Worm (Caenorhabditis elegans) whole organism, early embryonic: ENCODE data around the gene clc-10.

Source experiments
- B0310.2 ChIP-seq: sonication (generic microtip); optimal IDR thresholded peaks from 2 replicates; lab custom pipeline; 2016; ENCODE audit warnings: mild to moderate bottlenecking, missing genetic modification characterization, missing compliant biosample characterization
- F13C5.2 ChIP-seq: sonication (generic microtip); optimal IDR thresholded peaks from 2 replicates; lab custom pipeline; 2017; ENCODE audit warnings: mild to moderate bottlenecking, missing genetic modification characterization, inconsistent platforms, missing compliant biosample characterization
- aly-1 ChIP-seq: sonication (generic microtip); optimal IDR thresholded peaks from 2 replicates; lab custom pipeline; 2016; ENCODE audit warnings: missing genetic modification characterization, missing compliant biosample characterization
- ama-1 ChIP-seq: fragments of 150-350 bp; optimal IDR thresholded peaks from 2 replicates; lab custom pipeline; 2014
- ceh-13 ChIP-seq: fragments of 200-800 bp; sonication (Bioruptor generic); optimal IDR thresholded peaks from 2 replicates; lab custom pipeline; 2018; ENCODE audit warnings: mild to moderate bottlenecking, missing genetic modification characterization, missing compliant biosample characterization
- ceh-36 ChIP-seq: sonication (generic microtip); optimal IDR thresholded peaks from 2 replicates; lab custom pipeline; 2016; ENCODE audit warnings: missing genetic modification characterization, inconsistent platforms, missing compliant biosample characterization
- ets-7 ChIP-seq: sonication (generic microtip); optimal IDR thresholded peaks from 2 replicates; lab custom pipeline; 2016; ENCODE audit warnings: missing genotype, missing genetic modification characterization, missing compliant biosample characterization
- flt-1 ChIP-seq: fragments of 200-800 bp; sonication (Bioruptor generic); IDR thresholded peaks from 2 replicates; pipeline ENCODE4 v1.3.6; 2022; ENCODE audit warnings: missing genetic modification characterization, missing compliant biosample characterization
- hmbx-1 ChIP-seq: sonication (generic microtip); optimal IDR thresholded peaks from 2 replicates; lab custom pipeline; 2016; ENCODE audit warnings: mild to moderate bottlenecking, missing genetic modification characterization, missing compliant biosample characterization
- hmg-4 ChIP-seq: fragments of 200-800 bp; sonication (Bioruptor generic); optimal IDR thresholded peaks from 2 replicates; lab custom pipeline; 2018; ENCODE audit warnings: mild to moderate bottlenecking, missing genetic modification characterization, missing compliant biosample characterization
- hnd-1 ChIP-seq: sonication (generic microtip); optimal IDR thresholded peaks from 2 replicates; lab custom pipeline; 2016; ENCODE audit warnings: missing genetic modification characterization, missing compliant biosample characterization
- pes-1 ChIP-seq: fragments of 200-800 bp; sonication (Bioruptor generic); IDR thresholded peaks from 2 replicates; pipeline ENCODE4 v1.3.6; 2022; ENCODE audit warnings: missing genetic modification reagents, missing genetic modification characterization, missing compliant biosample characterization
- scrt-1 ChIP-seq: fragments of 200-800 bp; sonication (Bioruptor generic); IDR thresholded peaks from 2 replicates; pipeline ENCODE4 v1.3.6; 2022; ENCODE audit warnings: missing genetic modification characterization, missing compliant biosample characterization
- sea-1 ChIP-seq: fragments of 200-800 bp; sonication (Bioruptor generic); conservative IDR thresholded peaks from 2 replicates; pipeline ENCODE4 v1.3.6; 2022; ENCODE audit warnings: missing genetic modification characterization, missing compliant biosample characterization
- tbx-11 ChIP-seq: fragments of 200-800 bp; sonication (Bioruptor generic); IDR thresholded peaks from 2 replicates; pipeline ENCODE4 v1.3.6; 2022; ENCODE audit warnings: missing genetic modification characterization, missing compliant biosample characterization
- tbx-37 ChIP-seq: fragments of 200-800 bp; sonication (Bioruptor generic); conservative IDR thresholded peaks from 2 replicates; pipeline ENCODE4 v1.3.6; 2022; ENCODE audit warnings: missing genetic modification reagents, missing genetic modification characterization, missing compliant biosample characterization
- tra-4 ChIP-seq: sonication (generic microtip); optimal IDR thresholded peaks from 2 replicates; lab custom pipeline; 2017; ENCODE audit warnings: missing genetic modification characterization, missing compliant biosample characterization

The clc-10 gene

ce11 chrIII:6055706-6056105, 1.2 kb upstream of the clc-10 start, which contains the start of gene F40H6.5:
F40H6.5 (minus strand) TSS chrIII:6055806.
- TF ChIP-seq F13C5.2 (tag; lab: Kevin White, UChicago) (no peak), aly-1 (tag; lab: Kevin White, UChicago) (no peak), tbx-11 (GFP tag; lab: Robert Waterston, UW) (no peak), pes-1 (GFP tag; lab: Robert Waterston, UW) (no peak), hmbx-1 (no peak), tbx-37 (GFP tag; lab: Robert Waterston, UW) (no peak)

DNA sequence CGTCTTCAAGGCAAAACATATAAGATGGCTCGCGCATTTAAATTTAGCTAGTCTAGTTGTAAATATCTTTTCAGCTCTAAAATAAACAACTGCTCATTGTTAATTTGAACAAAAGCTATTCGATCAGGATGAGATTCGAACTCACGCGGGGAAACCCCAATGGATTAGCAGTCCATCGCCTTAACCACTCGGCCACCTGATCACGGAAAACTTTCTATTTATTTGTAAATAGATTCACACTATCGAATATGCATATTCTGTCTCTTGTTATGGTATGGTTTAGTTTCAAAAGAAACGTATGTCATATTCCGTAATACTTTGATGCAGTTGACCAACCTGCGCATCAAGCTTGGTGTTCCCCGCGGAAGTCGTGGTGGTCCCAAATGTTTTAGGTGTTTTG, 691 bp upstream of the clc-10 start:
- TF ChIP-seq ceh-36 (no peak), scrt-1 (no peak), hnd-1 (no peak), F13C5.2 (tag; lab: Kevin White, UChicago) (no peak), ets-7 (no peak), tra-4 (tag; lab: Kevin White, UChicago) (no peak), flt-1 (GFP tag; lab: Robert Waterston, UW) (no peak), hmg-4 (GFP tag; lab: Kevin White, UChicago) (no peak), tbx-37 (GFP tag; lab: Robert Waterston, UW) (no peak), pes-1 (GFP tag; lab: Robert Waterston, UW) (no peak), ceh-13 (GFP tag; lab: Kevin White, UChicago) (no peak), tbx-11 (GFP tag; lab: Robert Waterston, UW) (no peak)

DNA sequence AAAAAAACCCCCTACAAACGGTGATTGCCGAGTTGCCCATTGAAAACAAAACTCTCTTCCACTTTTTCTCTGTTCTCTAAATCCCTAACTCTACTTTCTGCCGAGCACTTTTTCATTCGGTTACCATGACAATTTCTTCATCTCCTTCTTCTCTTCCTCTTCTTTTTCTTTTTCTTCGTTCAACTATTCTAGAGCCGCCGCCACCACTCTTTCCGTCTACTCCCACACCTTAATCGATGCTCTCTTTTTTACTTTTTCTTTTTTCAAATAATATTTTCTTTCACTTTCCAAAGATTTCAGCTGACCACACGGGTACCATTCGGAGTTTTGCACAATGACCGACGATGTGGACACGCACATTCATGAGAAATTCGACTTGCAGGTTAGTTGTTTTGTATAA, 10.7 kb downstream of the clc-10 start, which contains the start of gene mapk-15:
mapk-15 (plus strand) TSS at position 301 of the 400 bp plus-strand sequence.
- TF ChIP-seq pes-1 (GFP tag; lab: Robert Waterston, UW): no peak
- TF ChIP-seq F13C5.2 (tag; lab: Kevin White, UChicago): no peak
- TF ChIP-seq sea-1 (GFP tag; lab: Robert Waterston, UW): no peak
- no peak for TF ChIP-seq tbx-11 (GFP tag; lab: Robert Waterston, UW)

ce11 chrIII:6072937-6073336, 16.1 kb downstream of the clc-10 start:
- TF ChIP-seq hmg-4 (GFP tag; lab: Kevin White, UChicago) (no peak), tra-4 (tag; lab: Kevin White, UChicago) (no peak), B0310.2 (tag; lab: Kevin White, UChicago) (no peak), tbx-11 (GFP tag; lab: Robert Waterston, UW) (no peak), hmbx-1 (no peak), ama-1 (lab: Kevin White, UChicago) (no peak), scrt-1 (no peak), sea-1 (GFP tag; lab: Robert Waterston, UW) (no peak), flt-1 (GFP tag; lab: Robert Waterston, UW) (no peak), ets-7 (no peak), aly-1 (tag; lab: Kevin White, UChicago) (no peak), hnd-1 (no peak), ceh-36 (no peak), pes-1 (GFP tag; lab: Robert Waterston, UW) (no peak), ceh-13 (GFP tag; lab: Kevin White, UChicago) (no peak), F13C5.2 (tag; lab: Kevin White, UChicago) (no peak), tbx-37 (GFP tag; lab: Robert Waterston, UW) (no peak)

DNA sequence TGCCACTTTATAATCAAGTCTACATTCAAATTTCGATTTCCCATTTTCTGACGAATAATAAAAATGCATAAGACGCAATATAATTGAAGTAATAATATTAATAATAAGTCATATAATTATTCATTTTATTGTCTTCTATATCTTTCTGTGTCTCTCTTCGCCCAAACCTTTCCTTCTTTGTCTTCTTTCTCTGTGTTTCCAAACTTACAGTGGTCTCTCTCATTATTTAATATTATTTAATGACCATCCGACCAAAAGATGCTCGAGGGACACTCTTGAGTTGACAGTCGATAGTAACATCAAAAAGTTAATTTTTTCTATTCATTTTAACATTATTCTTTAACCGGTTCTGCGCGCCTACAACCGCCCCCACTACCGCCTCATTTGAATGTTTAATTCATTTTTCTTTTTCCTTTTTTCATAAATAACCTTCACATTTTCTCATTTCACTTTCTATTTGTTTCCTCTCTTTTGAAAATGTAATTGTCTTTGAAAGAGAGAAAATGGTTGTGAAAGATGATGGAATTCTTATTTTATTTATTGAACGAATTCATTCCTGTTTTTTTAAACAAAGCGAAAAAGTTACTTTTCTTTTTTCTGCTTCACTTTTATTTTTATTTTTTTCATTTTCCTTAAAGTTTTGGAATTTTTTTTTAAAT, 16.9 kb downstream of the clc-10 start:
- peak; percentile 4 for TF ChIP-seq F13C5.2 (tag; lab: Kevin White, UChicago)
- no peak for TF ChIP-seq tbx-37 (GFP tag; lab: Robert Waterston, UW)

- no peak for TF ChIP-seq hmbx-1
- TF ChIP-seq tbx-11 (GFP tag; lab: Robert Waterston, UW): no peak
- TF ChIP-seq tra-4 (tag; lab: Kevin White, UChicago): no peak
- no peak for TF ChIP-seq B0310.2 (tag; lab: Kevin White, UChicago)
- no peak for TF ChIP-seq F13C5.2 (tag; lab: Kevin White, UChicago)
- TF ChIP-seq tbx-37 (GFP tag; lab: Robert Waterston, UW): no peak
- TF ChIP-seq scrt-1: no peak
- TF ChIP-seq flt-1 (GFP tag; lab: Robert Waterston, UW): no peak
These were observed 21.1 kb downstream of the clc-10 start for ce11 chrIII:6077973-6078372.

DNA sequence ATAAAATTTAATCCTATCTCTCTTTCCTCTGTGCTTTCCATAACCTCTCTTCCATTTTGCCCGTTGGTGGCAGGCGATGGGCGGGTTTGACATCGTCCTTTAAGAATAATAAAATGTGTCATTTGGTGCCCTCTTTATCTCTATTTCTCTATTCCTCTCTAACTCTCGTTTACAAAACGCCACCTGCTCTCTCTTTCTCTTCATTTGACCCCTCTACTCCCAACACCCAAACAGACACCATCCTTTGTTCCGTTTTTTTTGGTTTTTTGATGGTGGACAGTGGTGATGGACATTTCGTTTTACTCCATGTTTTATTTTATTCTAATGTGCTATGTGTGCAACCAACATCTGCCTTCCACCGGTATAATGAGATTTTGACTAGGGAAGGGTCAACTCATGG, 22.0 kb downstream of the clc-10 start:
- TF ChIP-seq hnd-1 (no peak), hmbx-1 (no peak), ceh-13 (GFP tag; lab: Kevin White, UChicago) (no peak), ets-7 (no peak), tbx-37 (GFP tag; lab: Robert Waterston, UW) (no peak), aly-1 (tag; lab: Kevin White, UChicago) (no peak), tbx-11 (GFP tag; lab: Robert Waterston, UW) (no peak), scrt-1 (no peak), ama-1 (lab: Kevin White, UChicago) (no peak), hmg-4 (GFP tag; lab: Kevin White, UChicago) (no peak), F13C5.2 (tag; lab: Kevin White, UChicago) (no peak), flt-1 (GFP tag; lab: Robert Waterston, UW) (no peak)

ce11 chrIII:6080263-6080662, 23.4 kb downstream of the clc-10 start, which contains the start of gene attf-4:
attf-4 (plus strand) TSS chrIII:6080563.
- TF ChIP-seq sea-1 (GFP tag; lab: Robert Waterston, UW) (no peak), ets-7 (no peak)
